Fruit fly (Drosophila melanogaster) whole organism, embryonic: Measurements from ENCODE around the gene Gale.

Experiments used
- Ada2b ChIP-seq: fragments of 200-800 bp; sonication (Bioruptor generic); IDR thresholded peaks from 2 replicates; pipeline ENCODE4 v1.3.6; 2022; ENCODE audit warnings: missing biosample characterization, missing genetic modification characterization
- Awh ChIP-seq: fragments of 200-800 bp; sonication (Bioruptor generic); IDR thresholded peaks from 2 replicates; pipeline ENCODE4, ENCODE4 v1.3.6; 2022; ENCODE audit warnings: missing biosample characterization, missing genetic modification characterization
- Bdp1 ChIP-seq: fragments of 200-800 bp; sonication (Bioruptor generic); optimal IDR thresholded peaks from 3 replicates; lab custom pipeline; 2016; ENCODE audit warnings: missing biosample characterization, missing genetic modification characterization
- CG10543 ChIP-seq: fragments of 200-800 bp; sonication (Bioruptor generic); optimal IDR thresholded peaks from 3 replicates; lab custom pipeline; 2017; ENCODE audit warnings: missing biosample characterization, mild to moderate bottlenecking, missing genetic modification characterization, moderate library complexity
- CG12236 ChIP-seq: fragments of 200-800 bp; sonication (Bioruptor generic); optimal IDR thresholded peaks from 2 replicates; lab custom pipeline; 2016; ENCODE audit warnings: missing biosample characterization, missing genetic modification characterization
- CG12769 ChIP-seq: fragments of 200-800 bp; sonication (Bioruptor generic); optimal IDR thresholded peaks from 2 replicates; lab custom pipeline; 2019; ENCODE audit warnings: missing biosample characterization, mild to moderate bottlenecking, missing genetic modification characterization, moderate library complexity
- CG14441 ChIP-seq: fragments of 200-800 bp; sonication (Bioruptor generic); IDR thresholded peaks from 2 replicates; pipeline ENCODE4 v1.3.6; 2022; ENCODE audit warnings: missing biosample characterization, missing genetic modification characterization
- CG15479 ChIP-seq: fragments of 200-800 bp; sonication (Bioruptor generic); optimal IDR thresholded peaks from 3 replicates; lab custom pipeline; 2019; ENCODE audit warnings: missing biosample characterization, mild to moderate bottlenecking, missing genetic modification characterization, moderate library complexity
- CG17359 ChIP-seq: fragments of 200-800 bp; sonication (Bioruptor generic); optimal IDR thresholded peaks from 3 replicates; lab custom pipeline; 2018; ENCODE audit warnings: missing biosample characterization, mild to moderate bottlenecking, missing genetic modification characterization, moderate library complexity
- CG18599 ChIP-seq: fragments of 200-800 bp; sonication (Bioruptor generic); optimal IDR thresholded peaks from 3 replicates; lab custom pipeline; 2017; ENCODE audit warnings: missing biosample characterization, missing genetic modification characterization, mild to moderate bottlenecking, moderate library complexity, missing genetic modification reagents
- CG18764 ChIP-seq: fragments of 200-800 bp; sonication (Bioruptor generic); optimal IDR thresholded peaks from 3 replicates; lab custom pipeline; 2016; ENCODE audit warnings: missing biosample characterization, missing genetic modification characterization
- CG2678 ChIP-seq: fragments of 200-800 bp; sonication (Bioruptor generic); optimal IDR thresholded peaks from 3 replicates; lab custom pipeline; 2019; ENCODE audit warnings: missing biosample characterization, mild to moderate bottlenecking, missing genetic modification characterization, moderate library complexity
- CG31224 ChIP-seq: fragments of 200-800 bp; sonication (Bioruptor generic); IDR thresholded peaks from 2 replicates; pipeline ENCODE4 v1.3.6; 2022; ENCODE audit warnings: missing biosample characterization, missing genetic modification characterization
- CG31441 ChIP-seq: fragments of 200-800 bp; sonication (Bioruptor generic); IDR thresholded peaks from 2 replicates; pipeline ENCODE4 v1.3.6; 2022; ENCODE audit warnings: missing biosample characterization, missing genetic modification characterization
- CG3407 ChIP-seq: fragments of 200-800 bp; sonication (Bioruptor generic); optimal IDR thresholded peaks from 2 replicates; lab custom pipeline; 2018; ENCODE audit warnings: missing biosample characterization, mild to moderate bottlenecking, missing genetic modification characterization
- CG34224 ChIP-seq: fragments of 200-800 bp; sonication (Bioruptor generic); IDR thresholded peaks from 3 replicates; pipeline ENCODE4 v1.3.6; 2022; ENCODE audit warnings: missing biosample characterization, missing genetic modification characterization; ENCODE audit not compliant: partially characterized antibody
- CG6813 ChIP-seq: fragments of 200-800 bp; sonication (Bioruptor generic); optimal IDR thresholded peaks from 2 replicates; lab custom pipeline; 2017; ENCODE audit warnings: missing biosample characterization, missing genetic modification characterization, mild to moderate bottlenecking, moderate library complexity, missing genetic modification reagents
- CG7357 ChIP-seq: fragments of 200-800 bp; sonication (Bioruptor generic); IDR thresholded peaks from 3 replicates; pipeline ENCODE4 v1.3.6; 2022; ENCODE audit warnings: missing biosample characterization, missing genetic modification characterization
- D ChIP-seq, 2 experiments: fragments of 200-800 bp in 1 of 2; fragments of >200 bp in 1 of 2; sonication (Bioruptor generic) in 1 of 2; optimal IDR thresholded peaks; 2 replicates in 1 of 2; 3 replicates in 1 of 2; lab custom pipeline; 2017; ENCODE audit warnings: mild to moderate bottlenecking in 1 of 2, missing biosample characterization in 1 of 2, missing genetic modification characterization in 1 of 2, missing genetic modification reagents in 1 of 2
- D19B ChIP-seq: fragments of 200-800 bp; sonication (Bioruptor generic); optimal IDR thresholded peaks from 2 replicates; lab custom pipeline; 2017; ENCODE audit warnings: missing biosample characterization, mild to moderate bottlenecking, missing genetic modification characterization
- Deaf1 ChIP-seq: fragments of 200-800 bp; optimal IDR thresholded peaks from 3 replicates; lab custom pipeline; 2019; ENCODE audit warnings: missing biosample characterization, mild to moderate bottlenecking, missing genetic modification characterization, moderate library complexity
- Dek ChIP-seq: fragments of 200-800 bp; sonication (Bioruptor generic); optimal IDR thresholded peaks from 3 replicates; lab custom pipeline; 2019; ENCODE audit warnings: missing biosample characterization, mild to moderate bottlenecking, missing genetic modification characterization, moderate library complexity
- Doc2 ChIP-seq: fragments of 200-800 bp; sonication (Bioruptor generic); IDR thresholded peaks from 2 replicates; pipeline ENCODE4 v1.3.6; 2022; ENCODE audit warnings: missing biosample characterization, missing genetic modification characterization
- E2f2 ChIP-seq: fragments of 200-800 bp; sonication (Bioruptor generic); IDR thresholded peaks from 2 replicates; pipeline ENCODE4 v1.3.6; 2022; ENCODE audit warnings: missing biosample characterization, missing genetic modification characterization
- Fer1 ChIP-seq: fragments of 200-800 bp; sonication (Bioruptor generic); optimal IDR thresholded peaks from 2 replicates; lab custom pipeline; 2017; ENCODE audit warnings: missing biosample characterization, mild to moderate bottlenecking, missing genetic modification characterization
- Lpt ChIP-seq: fragments of >200 bp; optimal IDR thresholded peaks from 2 replicates; lab custom pipeline; 2018; ENCODE audit warnings: missing biosample characterization, missing genetic modification characterization
- Meics ChIP-seq: fragments of 200-800 bp; sonication (Bioruptor generic); optimal IDR thresholded peaks from 2 replicates; lab custom pipeline; 2017; ENCODE audit warnings: missing biosample characterization, mild to moderate bottlenecking, missing genetic modification characterization
- Mes4 ChIP-seq: fragments of 200-800 bp; sonication (Bioruptor generic); optimal IDR thresholded peaks from 2 replicates; lab custom pipeline; 2016; ENCODE audit warnings: missing biosample characterization, missing genetic modification characterization
- NfI ChIP-seq: fragments of 200-800 bp; sonication (Bioruptor generic); optimal IDR thresholded peaks from 3 replicates; lab custom pipeline; 2018; ENCODE audit warnings: missing biosample characterization, mild to moderate bottlenecking, missing genetic modification characterization, moderate library complexity
- Rfx ChIP-seq: fragments of 200-800 bp; sonication (Bioruptor generic); IDR thresholded peaks from 2 replicates; pipeline ENCODE4 v1.3.6; 2022; ENCODE audit warnings: missing biosample characterization, missing genetic modification characterization
- Usf ChIP-seq: fragments of 200-800 bp; sonication (Bioruptor generic); optimal IDR thresholded peaks from 2 replicates; lab custom pipeline; 2017; ENCODE audit warnings: missing genotype, missing biosample characterization, missing genetic modification characterization
- ap ChIP-seq: fragments of 200-800 bp; sonication (Bioruptor generic); IDR thresholded peaks from 2 replicates; pipeline ENCODE4 v1.3.6; 2022; ENCODE audit warnings: missing biosample characterization, missing genetic modification characterization
- ase ChIP-seq: fragments of 200-800 bp; sonication (Bioruptor generic); IDR thresholded peaks from 3 replicates; pipeline ENCODE4 v1.3.6; 2022; ENCODE audit warnings: missing biosample characterization, missing genetic modification characterization
- crol ChIP-seq: fragments of 200-800 bp; sonication (Bioruptor generic); IDR thresholded peaks from 2 replicates; pipeline ENCODE4 v1.3.6; 2022; ENCODE audit warnings: missing biosample characterization, missing genetic modification characterization
- ewg ChIP-seq: fragments of 200-800 bp; sonication (Bioruptor generic); optimal IDR thresholded peaks from 3 replicates; lab custom pipeline; 2017; ENCODE audit warnings: mild to moderate bottlenecking, missing biosample characterization, missing genetic modification reagents, missing genetic modification characterization
- her ChIP-seq: fragments of 200-800 bp; sonication (Bioruptor generic); optimal IDR thresholded peaks from 2 replicates; lab custom pipeline; 2016; ENCODE audit warnings: missing biosample characterization, missing genetic modification characterization
- hth ChIP-seq: fragments of >200 bp; optimal IDR thresholded peaks from 2 replicates; lab custom pipeline; 2017; ENCODE audit warnings: inconsistent platforms
- ind ChIP-seq: fragments of 200-800 bp; sonication (Bioruptor generic); optimal IDR thresholded peaks from 3 replicates; lab custom pipeline; 2016; ENCODE audit warnings: missing biosample characterization, missing genetic modification characterization
- nau ChIP-seq: fragments of 200-800 bp; sonication (Bioruptor generic); optimal IDR thresholded peaks from 3 replicates; lab custom pipeline; 2017; ENCODE audit warnings: missing biosample characterization, mild to moderate bottlenecking, missing genetic modification characterization, missing genetic modification reagents
- pho ChIP-seq: fragments of 200-800 bp; sonication (Bioruptor generic); optimal IDR thresholded peaks from 2 replicates; lab custom pipeline; 2016; ENCODE audit warnings: missing biosample characterization, missing genetic modification characterization
- pzg ChIP-seq: fragments of 200-800 bp; sonication (Bioruptor generic); optimal IDR thresholded peaks from 3 replicates; lab custom pipeline; 2018; ENCODE audit warnings: missing biosample characterization, mild to moderate bottlenecking, missing genetic modification characterization, moderate library complexity
- ranshi ChIP-seq: fragments of 200-800 bp; sonication (Bioruptor generic); IDR thresholded peaks from 2 replicates; pipeline ENCODE4 v1.3.6; 2022; ENCODE audit warnings: missing biosample characterization, missing genetic modification characterization
- repo ChIP-seq: fragments of 200-800 bp; sonication (Bioruptor generic); optimal IDR thresholded peaks from 2 replicates; lab custom pipeline; 2016; ENCODE audit warnings: missing biosample characterization, missing genetic modification characterization
- rib ChIP-seq: fragments of 200-800 bp; sonication (Bioruptor generic); IDR thresholded peaks from 2 replicates; pipeline ENCODE4 v1.3.6; 2022; ENCODE audit warnings: missing biosample characterization, missing genetic modification characterization
- ro ChIP-seq: fragments of 200-800 bp; sonication (Bioruptor generic); IDR thresholded peaks from 2 replicates; pipeline ENCODE4 v1.3.6; 2022; ENCODE audit warnings: missing biosample characterization, missing genetic modification characterization
- schlank ChIP-seq: fragments of 200-800 bp; sonication (Bioruptor generic); optimal IDR thresholded peaks from 2 replicates; lab custom pipeline; 2018; ENCODE audit warnings: missing biosample characterization, mild to moderate bottlenecking, missing genetic modification characterization
- unpg ChIP-seq: fragments of 200-800 bp; sonication (Bioruptor generic); optimal IDR thresholded peaks from 3 replicates; lab custom pipeline; 2018; ENCODE audit warnings: missing biosample characterization, mild to moderate bottlenecking, missing genetic modification characterization, moderate library complexity
- usp ChIP-seq: fragments of >200 bp; optimal IDR thresholded peaks from 2 replicates; lab custom pipeline; 2017; ENCODE audit warnings: missing biosample characterization, missing genetic modification characterization
- z ChIP-seq: fragments of 200-800 bp; sonication (Bioruptor generic); IDR thresholded peaks from 3 replicates; pipeline ENCODE4 v1.3.6; 2022; ENCODE audit warnings: missing biosample characterization, missing genetic modification characterization
- zen2 ChIP-seq: fragments of 200-800 bp; sonication (Bioruptor generic); IDR thresholded peaks from 3 replicates; pipeline ENCODE4 v1.3.6; 2022; ENCODE audit warnings: missing biosample characterization, missing genetic modification characterization; ENCODE audit not compliant: partially characterized antibody
- zf30C ChIP-seq: fragments of 200-800 bp; sonication (Bioruptor generic); optimal IDR thresholded peaks from 3 replicates; lab custom pipeline; 2018; ENCODE audit warnings: missing biosample characterization, mild to moderate bottlenecking, missing genetic modification characterization
- zfh2 ChIP-seq: fragments of 200-800 bp; sonication (Bioruptor generic); optimal IDR thresholded peaks from 2 replicates; lab custom pipeline; 2016; ENCODE audit warnings: missing biosample characterization, missing genetic modification characterization

Gale gene

dm6 chr3L:622357-622834, 26.0 kb upstream of the Gale start (continued):
- TF ChIP-seq pho (no peak), E2f2 (no peak), CG10543 (no peak), zfh2 (GFP tag; lab: Kevin White, UChicago) (no peak), CG2678 (tag; lab: Kevin White, UChicago) (peak; percentile 46), Rfx (GFP tag; lab: Robert Waterston, UW) (no peak), z (no peak), CG6813 (GFP tag; lab: Kevin White, UChicago) (peak; percentile 48), Doc2 (GFP tag; lab: Robert Waterston, UW) (no peak), Ada2b (GFP tag; lab: Robert Waterston, UW) (no peak), ranshi (GFP tag; lab: Robert Waterston, UW) (no peak), D (optimal IDR thresholded peaks at IDR 0.05; lab: Kevin White, UChicago) (no peak), D (GFP tag; optimal IDR thresholded peaks at IDR 0.05; lab: Kevin White, UChicago) (peak; percentile 69), CG34224 (GFP tag; lab: Robert Waterston, UW) (no peak), unpg (GFP tag; lab: Kevin White, UChicago) (peak; percentile 56), pzg (GFP tag; lab: Kevin White, UChicago) (no peak), Lpt (GFP tag; lab: Kevin White, UChicago) (no peak), CG15479 (no peak), ind (GFP tag; lab: Kevin White, UChicago) (no peak), CG14441 (GFP tag; lab: Robert Waterston, UW) (no peak), CG12236 (GFP tag; lab: Kevin White, UChicago) (peak; percentile 5), Usf (GFP tag; lab: Kevin White, UChicago) (peak; percentile 27), usp (GFP tag; lab: Kevin White, UChicago) (no peak), zen2 (no peak), zf30C (GFP tag; lab: Kevin White, UChicago) (peak; percentile 91), CG18599 (GFP tag; lab: Kevin White, UChicago) (no peak), Fer1 (GFP tag; lab: Kevin White, UChicago) (no peak), hth (lab: Kevin White, UChicago) (no peak), Bdp1 (GFP tag; lab: Kevin White, UChicago) (no peak), Mes4 (GFP tag; lab: Kevin White, UChicago) (peak; percentile 10), rib (no peak), her (GFP tag; lab: Kevin White, UChicago) (no peak), CG17359 (peak; percentile 45), CG12769 (no peak), ro (GFP tag; lab: Robert Waterston, UW) (no peak), CG31224 (no peak), schlank (tag; lab: Kevin White, UChicago) (no peak), CG31441 (peak; percentile 75), D19B (no peak), crol (peak; percentile 97), Deaf1 (no peak), Awh (GFP tag; lab: Robert Waterston, UW) (peak; percentile 55; the same call in 1 of the 2 replicates), CG7357 (GFP tag; lab: Robert Waterston, UW) (no peak), ase (GFP tag; lab: Robert Waterston, UW) (no peak), Meics (GFP tag; lab: Kevin White, UChicago) (no peak), nau (GFP tag; lab: Kevin White, UChicago) (no peak), ap (no peak), NfI (GFP tag; lab: Kevin White, UChicago) (no peak), repo (GFP tag; lab: Kevin White, UChicago) (no peak), ewg (GFP tag; lab: Kevin White, UChicago) (peak; percentile 12), CG3407 (GFP tag; lab: Kevin White, UChicago) (peak; percentile 66), CG18764 (GFP tag; lab: Kevin White, UChicago) (peak; percentile 27), Dek (tag; lab: Kevin White, UChicago) (no peak)
